Fruit fly (Drosophila melanogaster): Measurements from ENCODE around the gene gro.

dm6 chr3R:25999611-26000010, 41.9 kb upstream of the gro start:
- no peak for TF ChIP-seq Myc (optimal IDR thresholded peaks at IDR 0.05)
- TF ChIP-seq Sin3A (optimal IDR thresholded peaks at IDR 0.05) = no peak
- no peak for TF ChIP-seq h (optimal IDR thresholded peaks at IDR 0.05)
- TF ChIP-seq ttk (optimal IDR thresholded peaks at IDR 0.05) = no peak
- no peak for TF ChIP-seq insv (optimal IDR thresholded peaks at IDR 0.05)
- TF ChIP-seq psq (optimal IDR thresholded peaks at IDR 0.05) = no peak

Measured in Kc167 (cell line).